Worm (Caenorhabditis elegans): ENCODE data around the gene acox-3.

Gene acox-3

DNA sequence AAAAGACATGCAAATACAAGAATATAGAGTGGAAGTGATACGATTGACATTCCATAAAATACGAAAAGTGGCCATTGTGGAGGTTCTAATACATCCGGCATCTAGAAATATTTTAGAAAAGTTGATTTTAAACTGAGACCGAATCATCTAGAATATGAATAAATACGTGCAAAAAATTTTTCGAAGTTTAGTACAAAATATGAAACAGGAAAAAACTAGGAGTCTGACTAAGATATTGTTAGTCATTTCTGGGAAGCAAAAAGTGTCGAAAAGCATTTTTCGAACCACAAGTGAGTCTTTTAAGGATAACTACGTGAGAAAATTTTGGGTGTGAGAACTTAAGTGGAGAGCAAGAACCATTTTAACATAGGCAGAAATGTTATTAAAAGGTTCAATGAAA is 33.9 kb upstream of the acox-3 start, which contains the start of gene srv-32:
srv-32 (minus strand) TSS at position 101 of the 400 bp plus-strand sequence.
- TF ChIP-seq egl-18 (GFP tag; IDR thresholded peaks at IDR 0.05) (no peak), unc-130 (GFP tag; optimal IDR thresholded peaks at IDR 0.05) (no peak), F57A8.1 (GFP tag; optimal IDR thresholded peaks at IDR 0.05) (no peak), egl-44 (GFP tag; IDR thresholded peaks at IDR 0.05) (no peak), let-526 (GFP tag; IDR thresholded peaks at IDR 0.05) (no peak), F33H1.4 (GFP tag; IDR thresholded peaks at IDR 0.05) (no peak), zfh-2 (GFP tag; conservative IDR thresholded peaks at IDR 0.05) (no peak), ztf-3 (GFP tag; optimal IDR thresholded peaks at IDR 0.05) (no peak), F57C9.4 (tag; optimal IDR thresholded peaks at IDR 0.05) (no peak), ceh-91 (GFP tag; IDR thresholded peaks at IDR 0.05) (no peak)

DNA sequence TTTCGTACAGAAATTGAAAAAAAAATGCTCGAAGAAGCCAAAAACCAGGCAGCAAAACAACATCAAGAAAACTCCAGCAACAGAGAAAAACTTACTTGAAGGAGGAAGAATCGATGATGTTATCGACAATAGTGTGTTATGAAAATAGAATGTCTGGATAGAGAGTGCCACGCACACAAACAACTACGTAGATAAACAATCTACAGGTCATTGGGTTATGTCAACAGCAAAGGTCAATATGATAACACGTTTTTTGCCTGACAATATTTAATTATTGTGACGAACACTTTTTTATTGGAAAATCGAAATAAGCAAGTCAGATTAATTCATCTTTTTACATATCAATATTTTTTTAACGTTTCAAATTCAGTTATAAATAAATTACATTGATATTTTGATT is 31.1 kb upstream of the acox-3 start, which contains the start of gene sams-5:
sams-5 (minus strand) TSS at position 131 of the 400 bp plus-strand sequence.
- TF ChIP-seq rec-8 (tag; optimal IDR thresholded peaks at IDR 0.05), result no peak

DNA sequence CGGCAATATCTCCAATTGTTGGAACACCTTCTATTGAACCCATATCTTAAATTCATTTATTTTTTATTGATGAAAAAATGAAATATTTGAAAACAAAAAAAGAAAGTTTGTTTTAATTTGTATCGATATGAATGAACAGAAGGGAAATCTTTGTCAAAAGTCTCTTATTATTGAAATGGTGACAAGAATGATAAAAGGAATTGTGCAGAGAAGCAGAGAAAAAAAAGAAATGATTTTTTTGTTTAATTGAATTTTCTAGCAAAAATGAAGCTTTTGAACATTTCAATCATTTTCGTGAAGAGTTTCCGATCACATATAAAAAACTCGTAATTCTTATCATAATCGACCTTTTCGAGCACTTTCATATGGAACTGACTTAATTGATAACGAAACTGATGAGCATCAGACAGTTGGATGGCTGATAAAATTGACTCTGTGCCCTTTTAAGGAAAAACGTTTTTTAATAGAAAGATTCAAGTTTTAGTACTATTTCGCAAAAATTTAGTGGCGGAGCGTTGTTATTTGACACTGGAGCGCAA is 27.4 kb upstream of the acox-3 start, which contains the start of the genes aat-4 and T13A10.1:
aat-4 (minus strand) TSS at position 51 of the 539 bp plus-strand sequence.
T13A10.1 (plus strand) TSS at position 411 of the 539 bp plus-strand sequence.
- TF ChIP-seq xnd-1 (tag; optimal IDR thresholded peaks at IDR 0.05) (no peak), cebp-1 (GFP tag; IDR thresholded peaks at IDR 0.05) (no peak), cebp-1 (tag; optimal IDR thresholded peaks at IDR 0.05) (no peak), nhr-80 (tag; optimal IDR thresholded peaks at IDR 0.05) (peak; percentile 89), snpc-3.4 (tag; optimal IDR thresholded peaks at IDR 0.05) (no peak), dox-1 (GFP tag; IDR thresholded peaks at IDR 0.05) (no peak)

DNA sequence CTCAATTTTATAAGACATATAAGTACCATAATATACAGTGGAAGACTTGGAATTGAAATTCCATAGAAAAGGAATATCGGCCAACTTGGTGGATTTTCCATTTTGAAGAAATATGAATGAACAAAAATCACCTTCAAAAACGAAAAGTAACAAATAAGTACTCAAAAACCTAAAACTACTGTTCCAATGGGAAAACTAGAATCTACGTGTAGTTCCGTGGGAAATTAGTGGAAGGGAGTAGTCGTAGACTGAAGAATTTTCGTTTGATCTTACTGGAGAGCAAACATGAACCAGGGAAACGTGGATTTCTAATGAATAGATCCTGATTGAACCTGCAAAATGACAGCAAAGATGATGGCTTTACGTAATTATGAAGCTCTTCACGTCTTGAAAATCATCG is 23.6 kb upstream of the acox-3 start, which contains the start of gene srv-31:
srv-31 (minus strand) TSS at position 101 of the 400 bp plus-strand sequence.
- TF ChIP-seq Y53F4B.3 (GFP tag; IDR thresholded peaks at IDR 0.05) (no peak), Y56A3A.18 (GFP tag; IDR thresholded peaks at IDR 0.05) (no peak), Y79H2A.3 (GFP tag; conservative IDR thresholded peaks at IDR 0.05) (no peak), egrh-3 (GFP tag; IDR thresholded peaks at IDR 0.05) (no peak), athp-1 (tag; optimal IDR thresholded peaks at IDR 0.05) (no peak), bed-2 (GFP tag; IDR thresholded peaks at IDR 0.05) (no peak)

DNA sequence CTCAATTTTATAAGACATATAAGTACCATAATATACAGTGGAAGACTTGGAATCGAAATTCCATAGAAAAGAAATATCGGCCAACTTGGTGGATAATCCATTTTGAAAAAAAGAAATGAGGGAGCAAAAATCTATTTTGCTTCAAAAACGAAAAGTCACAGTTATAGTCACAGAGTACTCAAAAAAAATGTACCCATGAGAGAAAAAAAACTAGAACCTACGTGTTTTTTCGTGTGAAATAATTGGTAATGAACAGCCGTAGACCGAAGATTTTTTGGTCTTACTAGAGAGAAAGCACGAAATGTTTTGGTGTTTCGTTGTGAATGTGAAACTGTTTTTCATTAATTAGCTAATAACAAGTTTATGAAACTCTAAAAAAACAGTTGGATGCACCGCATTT is 21.1 kb upstream of the acox-3 start, which contains the start of gene srv-30:
srv-30 (minus strand) TSS at position 101 of the 400 bp plus-strand sequence.
- TF ChIP-seq snpc-3.4 (tag; optimal IDR thresholded peaks at IDR 0.05) (no peak), mcd-1 (GFP tag; IDR thresholded peaks at IDR 0.05) (no peak), ama-1 (optimal IDR thresholded peaks at IDR 0.05) (no peak), ama-1 (GFP tag; optimal IDR thresholded peaks at IDR 0.05) (no peak), ztf-18 (tag; optimal IDR thresholded peaks at IDR 0.05) (no peak), die-1 (tag; optimal IDR thresholded peaks at IDR 0.05) (no peak), him-1 (tag; optimal IDR thresholded peaks at IDR 0.05) (no peak), xnd-1 (tag; optimal IDR thresholded peaks at IDR 0.05) (no peak), efl-1 (GFP tag; optimal IDR thresholded peaks at IDR 0.05) (no peak), ztf-3 (GFP tag; optimal IDR thresholded peaks at IDR 0.05) (no peak), pha-4 (tag; optimal IDR thresholded peaks at IDR 0.05) (no peak), nhr-27 (tag; optimal IDR thresholded peaks at IDR 0.05) (no peak), egl-18 (GFP tag; IDR thresholded peaks at IDR 0.05) (no peak), lir-1 (GFP tag; conservative IDR thresholded peaks at IDR 0.05) (no peak)
